Fruit fly (Drosophila melanogaster) whole organism, wandering third instar larva: ENCODE results near the gene nAChRbeta3.
A peak's percentile ranks its signal among the peaks of the same experiment; 100 is the strongest.

Experiments
- Abd-B ChIP-seq: fragments of >200 bp; optimal IDR thresholded peaks from 2 replicates; lab custom pipeline; 2017; ENCODE audit warnings: missing biosample characterization, missing genetic modification characterization
- CG32264 ChIP-seq: fragments of 200-800 bp; sonication (Bioruptor generic); optimal IDR thresholded peaks from 2 replicates; lab custom pipeline; 2016; ENCODE audit warnings: missing biosample characterization, missing genetic modification characterization
- CG9705 ChIP-seq: fragments of 200-800 bp; sonication (Bioruptor generic); optimal IDR thresholded peaks from 2 replicates; lab custom pipeline; 2018; ENCODE audit warnings: missing biosample characterization, mild to moderate bottlenecking, missing genetic modification characterization
- CrebA ChIP-seq: fragments of 200-800 bp; sonication (Bioruptor generic); optimal IDR thresholded peaks from 2 replicates; lab custom pipeline; 2016; ENCODE audit warnings: missing biosample characterization, mild to moderate bottlenecking, missing genetic modification characterization, borderline replicate concordance
- Dfd ChIP-seq: fragments of >200 bp; optimal IDR thresholded peaks from 2 replicates; lab custom pipeline; 2017; ENCODE audit warnings: missing biosample characterization, missing genetic modification characterization
- Dif ChIP-seq: fragments of 200-275, 200-300 bp; sonication (Bioruptor generic); optimal IDR thresholded peaks from 2 replicates; lab custom pipeline; 2018; ENCODE audit warnings: missing biosample characterization, missing genetic modification characterization; ENCODE audit not compliant: partially characterized antibody
- GATAd ChIP-seq: sonication (Bioruptor generic); optimal IDR thresholded peaks from 2 replicates; lab custom pipeline; 2016; ENCODE audit warnings: missing biosample characterization, missing genetic modification characterization
- HLH106 ChIP-seq: fragments of 200-800 bp; optimal IDR thresholded peaks from 3 replicates; lab custom pipeline; 2019; ENCODE audit warnings: missing biosample characterization, mild to moderate bottlenecking, missing genetic modification characterization, moderate library complexity
- Hnf4 ChIP-seq: fragments of 200-800 bp; sonication (Bioruptor generic); optimal IDR thresholded peaks from 2 replicates; lab custom pipeline; 2016; ENCODE audit warnings: missing biosample characterization, mild to moderate bottlenecking, missing genetic modification characterization
- Hr78 ChIP-seq: fragments of >200 bp; optimal IDR thresholded peaks from 2 replicates; lab custom pipeline; 2017; ENCODE audit warnings: missing biosample characterization, missing genetic modification characterization
- Hr83 ChIP-seq: fragments of 200-300 bp; sonication (Bioruptor generic); optimal IDR thresholded peaks from 2 replicates; lab custom pipeline; 2016; ENCODE audit warnings: missing biosample characterization, mild to moderate bottlenecking, missing genetic modification characterization, moderate library complexity; ENCODE audit not compliant: poor library complexity, severe bottlenecking
- Jra ChIP-seq: sonication (Bioruptor generic); optimal IDR thresholded peaks from 2 replicates; lab custom pipeline; 2016; ENCODE audit warnings: missing biosample characterization, missing genetic modification characterization
- Mio ChIP-seq: sonication (Bioruptor generic); optimal IDR thresholded peaks from 2 replicates; lab custom pipeline; 2016; ENCODE audit warnings: missing biosample characterization, missing genetic modification characterization
- Myc ChIP-seq: fragments of >200 bp; optimal IDR thresholded peaks from 2 replicates; lab custom pipeline; 2017
- N ChIP-seq: fragments of >200 bp; optimal IDR thresholded peaks from 2 replicates; lab custom pipeline; 2018; ENCODE audit warnings: missing biosample characterization, missing external identifiers, missing genetic modification characterization
- OdsH ChIP-seq: fragments of 200-800 bp; sonication (Bioruptor generic); optimal IDR thresholded peaks from 2 replicates; lab custom pipeline; 2016; ENCODE audit warnings: missing biosample characterization, mild to moderate bottlenecking, missing genetic modification characterization
- Rel ChIP-seq, 2 experiments: fragments of 200-800 bp; sonication (Bioruptor generic) in 1 of 2; optimal IDR thresholded peaks; 2 replicates in 1 of 2; 3 replicates in 1 of 2; lab custom pipeline; 2016 to 2019; ENCODE audit warnings: mild to moderate bottlenecking in 2 of 2, missing biosample characterization in 2 of 2, missing genetic modification characterization in 2 of 2, moderate library complexity in 1 of 2
- Sp1 ChIP-seq: fragments of 200-800 bp; sonication (Bioruptor generic); optimal IDR thresholded peaks from 3 replicates; lab custom pipeline; 2019; ENCODE audit warnings: missing biosample characterization, mild to moderate bottlenecking, missing genetic modification characterization, moderate library complexity
- br ChIP-seq: fragments of 200-800 bp; sonication (Bioruptor generic); optimal IDR thresholded peaks from 2 replicates; lab custom pipeline; 2016; ENCODE audit warnings: missing biosample characterization, missing genetic modification characterization
- brk ChIP-seq: fragments of 200-800 bp; sonication (Bioruptor generic); optimal IDR thresholded peaks from 2 replicates; lab custom pipeline; 2016; ENCODE audit warnings: missing biosample characterization, mild to moderate bottlenecking, missing genetic modification characterization
- dl ChIP-seq, 2 experiments: fragments of 175-275, 200-275 bp in 1 of 2; fragments of 200-275 bp in 1 of 2; sonication (Bioruptor generic); optimal IDR thresholded peaks; lab custom pipeline; 2018; ENCODE audit warnings: mild to moderate bottlenecking in 2 of 2, missing biosample characterization in 2 of 2, missing genetic modification characterization in 2 of 2, moderate library complexity in 2 of 2; ENCODE audit not compliant: partially characterized antibody in 2 of 2, insufficient read depth in 1 of 2
- dmrt93B ChIP-seq: fragments of 200-800 bp; sonication (Bioruptor generic); optimal IDR thresholded peaks from 2 replicates; lab custom pipeline; 2018; ENCODE audit warnings: missing biosample characterization, mild to moderate bottlenecking, missing genetic modification characterization
- dsf ChIP-seq: sonication (Bioruptor generic); optimal IDR thresholded peaks from 2 replicates; lab custom pipeline; 2016; ENCODE audit warnings: missing biosample characterization, missing genetic modification characterization, borderline replicate concordance
- ey ChIP-seq: fragments of 200-800 bp; sonication (Bioruptor generic); optimal IDR thresholded peaks from 2 replicates; lab custom pipeline; 2016; ENCODE audit warnings: missing biosample characterization, missing genetic modification characterization
- foxo ChIP-seq, 2 experiments: fragments of 200-800 bp; sonication (Bioruptor generic); optimal IDR thresholded peaks; 2 replicates in 1 of 2; 3 replicates in 1 of 2; lab custom pipeline; 2016 to 2017; ENCODE audit warnings: missing biosample characterization in 2 of 2, missing genetic modification characterization in 2 of 2
- fru ChIP-seq: fragments of 200-800 bp; sonication (Bioruptor generic); optimal IDR thresholded peaks from 3 replicates; lab custom pipeline; 2016; ENCODE audit warnings: missing biosample characterization, mild to moderate bottlenecking, missing genetic modification characterization
- h ChIP-seq: fragments of 200-800 bp; sonication (Bioruptor generic); optimal IDR thresholded peaks from 3 replicates; lab custom pipeline; 2016; ENCODE audit warnings: missing biosample characterization, mild to moderate bottlenecking, missing genetic modification characterization
- jim ChIP-seq: fragments of 175-275, 200-325 bp; sonication (Bioruptor generic); optimal IDR thresholded peaks from 2 replicates; lab custom pipeline; 2016; ENCODE audit warnings: missing biosample characterization, mild to moderate bottlenecking, missing genetic modification characterization
- lola ChIP-seq: fragments of >200 bp; optimal IDR thresholded peaks from 2 replicates; lab custom pipeline; 2017; ENCODE audit warnings: missing biosample characterization, missing genetic modification characterization
- pan ChIP-seq: fragments of >200 bp; optimal IDR thresholded peaks from 2 replicates; lab custom pipeline; 2017
- psq ChIP-seq: fragments of 200-800 bp; sonication (Bioruptor generic); optimal IDR thresholded peaks from 3 replicates; lab custom pipeline; 2017; ENCODE audit warnings: missing biosample characterization, mild to moderate bottlenecking, missing genetic modification characterization, moderate library complexity
- rgr ChIP-seq: fragments of 200-800 bp; sonication (Bioruptor generic); optimal IDR thresholded peaks from 3 replicates; lab custom pipeline; 2016; ENCODE audit warnings: missing biosample characterization, mild to moderate bottlenecking, missing genetic modification characterization
- sage ChIP-seq: fragments of 200-800 bp; sonication (Bioruptor generic); optimal IDR thresholded peaks from 2 replicates; lab custom pipeline; 2016; ENCODE audit warnings: missing biosample characterization, mild to moderate bottlenecking, missing genetic modification characterization
- sv ChIP-seq: fragments of 200-800 bp; sonication (Bioruptor generic); optimal IDR thresholded peaks from 3 replicates; lab custom pipeline; 2016; ENCODE audit warnings: missing biosample characterization, missing genetic modification characterization
- tai ChIP-seq: sonication (Bioruptor generic); optimal IDR thresholded peaks from 2 replicates; lab custom pipeline; 2016; ENCODE audit warnings: missing biosample characterization, missing genetic modification characterization
- usp ChIP-seq: fragments of >200 bp; optimal IDR thresholded peaks from 2 replicates; lab custom pipeline; 2017; ENCODE audit warnings: missing biosample characterization, missing genetic modification characterization
- woc ChIP-seq: sonication (Bioruptor generic); optimal IDR thresholded peaks from 2 replicates; lab custom pipeline; 2016; ENCODE audit warnings: missing biosample characterization, mild to moderate bottlenecking, missing genetic modification characterization

The nAChRbeta3 gene

DNA sequence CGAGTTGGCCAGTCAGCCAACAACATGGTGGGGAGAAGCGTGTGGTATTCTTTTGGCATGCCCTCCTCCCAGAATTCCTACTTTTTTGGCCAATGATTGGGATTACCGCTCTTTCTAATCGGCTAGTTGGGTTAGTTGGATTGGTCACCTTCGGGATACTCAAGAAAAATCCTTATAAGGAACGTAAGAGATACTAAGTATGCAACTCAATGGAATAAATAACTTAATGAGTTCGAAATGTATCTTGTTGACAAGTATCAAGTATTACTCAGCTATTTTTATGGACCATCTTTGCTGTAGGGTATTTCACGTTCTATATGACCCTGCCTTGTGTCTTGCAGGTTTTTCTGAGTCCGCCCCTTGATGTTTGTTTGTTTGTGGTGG, 18.0 kb upstream of the nAChRbeta3 start:
- TF ChIP-seq rgr (peak; percentile 4), usp (no peak), GATAd (GFP tag; lab: Kevin White, UChicago) (no peak), Dfd (no peak), woc (peak; percentile 27), Sp1 (GFP tag; lab: Kevin White, UChicago) (no peak), CG9705 (GFP tag; lab: Kevin White, UChicago) (no peak), ey (no peak), Hr78 (GFP tag; lab: Kevin White, UChicago) (no peak), Mio (no peak), sv (GFP tag; lab: Kevin White, UChicago) (no peak), tai (GFP tag; lab: Kevin White, UChicago) (no peak), OdsH (GFP tag; lab: Kevin White, UChicago) (peak; percentile 35), psq (peak; percentile 9), CrebA (GFP tag; lab: Kevin White, UChicago) (no peak), sage (GFP tag; lab: Kevin White, UChicago) (no peak), Hnf4 (GFP tag; lab: Kevin White, UChicago) (peak; percentile 15)

DNA sequence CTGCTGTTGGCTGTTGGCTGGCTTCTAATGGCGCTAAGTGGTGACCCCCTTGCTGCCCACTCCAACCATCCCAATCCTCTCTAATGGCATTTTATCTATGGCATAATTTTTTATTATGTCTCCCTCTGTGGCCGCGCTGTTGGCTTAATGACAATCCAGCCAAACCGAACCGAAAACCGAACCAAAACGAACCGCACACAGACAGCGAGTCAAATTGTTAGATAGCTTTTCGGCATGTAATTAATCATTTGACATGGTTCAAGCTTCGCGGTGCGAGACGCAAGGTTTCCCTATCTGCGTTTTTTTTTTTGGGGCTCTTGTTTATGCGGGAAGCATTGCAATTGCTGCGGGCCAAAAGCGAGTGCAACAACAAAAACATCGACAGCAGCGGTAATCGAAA, 17.2 kb upstream of the nAChRbeta3 start:
- TF ChIP-seq fru (GFP tag; lab: Kevin White, UChicago) = no peak
- no peak for TF ChIP-seq jim (GFP tag; lab: Kevin White, UChicago)
- TF ChIP-seq usp = no peak
- TF ChIP-seq lola (GFP tag; lab: Kevin White, UChicago) = no peak
- no peak for TF ChIP-seq Myc (lab: Kevin White, UChicago)

DNA sequence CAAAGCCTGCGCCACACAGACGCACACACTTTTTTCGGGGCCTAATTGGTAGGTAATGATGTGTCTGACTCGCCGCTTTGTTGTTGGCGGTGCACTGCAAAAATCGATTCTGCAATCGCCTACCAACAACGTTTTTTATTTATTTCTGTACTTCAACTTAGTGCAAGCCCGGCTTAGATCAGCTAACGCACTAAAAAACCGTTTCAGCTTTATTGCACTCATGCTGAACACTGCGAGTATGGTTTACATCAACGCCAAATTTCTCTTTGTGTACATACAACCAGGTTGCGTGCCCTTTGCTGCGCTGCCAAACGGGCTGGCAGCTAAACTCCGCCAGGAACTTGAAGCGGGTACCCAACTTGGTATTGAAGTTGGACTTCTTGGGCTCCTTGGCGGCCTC, 14.7 kb upstream of the nAChRbeta3 start:
- TF ChIP-seq br (GFP tag; lab: Kevin White, UChicago) (peak; percentile 97), jim (GFP tag; lab: Kevin White, UChicago) (no peak), sage (GFP tag; lab: Kevin White, UChicago) (peak; percentile 81), Mio (peak; percentile 68), pan (lab: Kevin White, UChicago) (no peak), dsf (peak; percentile 73), N (no peak), dl (GFP tag; optimal IDR thresholded peaks at IDR 0.05; lab: Kevin White, UChicago; ENCODE audit: insufficient read depth in 1 of 2, partially characterized antibody in 2 of 2) (no peak), ey (peak; percentile 92), Dfd (no peak), Rel (GFP tag; optimal IDR thresholded peaks at IDR 0.05; lab: Kevin White, UChicago) (no peak), Rel (tag; optimal IDR thresholded peaks at IDR 0.05; lab: Kevin White, UChicago) (peak; percentile 53), Hnf4 (GFP tag; lab: Kevin White, UChicago) (peak; percentile 94), sv (GFP tag; lab: Kevin White, UChicago) (no peak), fru (GFP tag; lab: Kevin White, UChicago) (peak; percentile 96), tai (GFP tag; lab: Kevin White, UChicago) (no peak), Hr83 (GFP tag; lab: Kevin White, UChicago) (peak; percentile 52), brk (GFP tag; lab: Kevin White, UChicago) (no peak), woc (peak; percentile 92), CG32264 (GFP tag; lab: Kevin White, UChicago) (peak; percentile 68), CG9705 (GFP tag; lab: Kevin White, UChicago) (peak; percentile 65), Dif (GFP tag; lab: Kevin White, UChicago) (no peak), Hr78 (GFP tag; lab: Kevin White, UChicago) (no peak), h (GFP tag; lab: Kevin White, UChicago) (peak; percentile 92), Sp1 (GFP tag; lab: Kevin White, UChicago) (peak; percentile 95), Myc (lab: Kevin White, UChicago) (no peak), Abd-B (GFP tag; lab: Kevin White, UChicago) (no peak), HLH106 (tag; lab: Kevin White, UChicago) (peak; percentile 89), rgr (peak; percentile 91), psq (peak; percentile 92), foxo (GFP tag; optimal IDR thresholded peaks at IDR 0.05; lab: Kevin White, UChicago) (peak; percentile 40 to 96), Jra (GFP tag; lab: Kevin White, UChicago) (no peak), CrebA (GFP tag; lab: Kevin White, UChicago) (no peak), OdsH (GFP tag; lab: Kevin White, UChicago) (peak; percentile 96), dmrt93B (GFP tag; lab: Kevin White, UChicago) (peak; percentile 84)
